Worm (Caenorhabditis elegans) whole organism, L4/young adult: ENCODE results near the gene unc-82.

Source experiments
- W03F9.2 ChIP-seq: fragments of 150-350 bp; optimal IDR thresholded peaks from 2 replicates; lab custom pipeline; 2014; ENCODE audit warnings: missing biosample characterization, missing genetic modification characterization
- him-1 ChIP-seq: sonication (generic microtip); optimal IDR thresholded peaks from 2 replicates; lab custom pipeline; 2016; ENCODE audit warnings: missing genotype, missing genetic modification reagents, missing genetic modification characterization, missing compliant biosample characterization

DNA sequence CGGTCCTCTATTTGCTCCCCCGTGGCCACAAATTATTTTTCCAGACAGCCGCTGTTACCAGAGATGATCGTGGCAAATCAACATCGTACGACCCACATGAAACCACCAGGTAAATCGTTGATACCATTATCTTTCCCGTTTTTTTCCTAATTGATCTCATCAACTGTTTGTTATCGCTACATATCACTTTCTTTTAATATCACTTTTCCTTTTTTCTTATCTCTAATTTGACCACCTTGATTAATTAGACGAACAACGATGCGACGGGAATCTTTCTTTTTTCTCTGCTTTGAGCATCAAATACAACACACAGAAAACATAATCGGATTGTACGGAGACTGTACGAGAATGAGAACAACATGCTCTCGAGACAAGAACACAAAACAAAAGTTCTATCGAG, 15.9 kb downstream of the unc-82 start:
- TF ChIP-seq him-1 (tag; lab: Kevin White, UChicago) (no peak), W03F9.2 (tag; lab: Kevin White, UChicago) (no peak)
